Worm (Caenorhabditis elegans): ENCODE measurements around the gene T27E4.5.

T27E4.5 gene

DNA sequence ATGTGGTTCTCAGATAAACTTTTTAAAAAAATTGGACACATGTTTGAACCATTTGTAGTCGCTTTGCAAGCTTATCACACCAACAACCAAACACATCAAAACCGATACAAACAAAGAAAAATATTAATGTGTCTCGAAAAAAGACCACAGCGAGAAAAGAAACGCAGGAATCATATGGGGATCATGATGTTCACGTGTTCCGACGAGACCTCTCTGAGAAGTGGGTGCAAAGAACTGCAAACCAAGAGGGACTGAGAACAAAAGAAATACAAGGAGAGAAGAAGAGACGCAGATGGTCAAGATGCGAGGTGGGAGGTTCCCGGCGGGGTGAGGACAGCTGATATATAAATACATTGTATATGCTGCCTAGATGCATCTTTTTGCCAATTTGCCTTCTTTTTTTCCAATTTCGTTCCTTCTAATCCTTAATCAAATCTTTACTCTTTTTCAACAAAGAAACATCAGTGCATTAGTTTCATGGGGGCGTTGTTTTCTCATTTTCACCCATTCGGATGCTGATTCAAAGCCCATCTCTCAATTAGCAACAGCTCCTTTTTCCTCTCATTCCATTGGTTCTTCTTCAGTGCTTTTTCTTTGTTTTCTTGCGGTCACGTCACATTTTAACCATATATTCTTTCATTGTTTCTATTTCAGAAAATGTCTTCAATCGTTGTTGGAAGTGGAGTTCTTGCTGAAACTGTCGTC is 26.2 kb upstream of the T27E4.5 start, which contains the start of gene F21C10.10:
Gene F21C10.10, plus strand, starts transcription at position 655 of the 705 bp plus-strand sequence.
- peak; percentile 21 for TF ChIP-seq dsc-1 (tag; optimal IDR thresholded peaks at IDR 0.05)
- no peak for TF ChIP-seq ama-1 (optimal IDR thresholded peaks at IDR 0.05)
- no peak for TF ChIP-seq nhr-28 (tag; optimal IDR thresholded peaks at IDR 0.05)
- TF ChIP-seq nhr-76 (tag; optimal IDR thresholded peaks at IDR 0.05), result no peak
- peak; percentile 83 for TF ChIP-seq elt-2 (tag; optimal IDR thresholded peaks at IDR 0.05)
- TF ChIP-seq nhr-84 (tag; optimal IDR thresholded peaks at IDR 0.05), result no peak
- peak; percentile 8 for TF ChIP-seq sup-37 (GFP tag; optimal IDR thresholded peaks at IDR 0.05)
- peak in 2 of 3 experiments; percentile 9 to 31 for TF ChIP-seq ceh-82 (tag; optimal IDR thresholded peaks at IDR 0.05)
- TF ChIP-seq pax-3 (tag; optimal IDR thresholded peaks at IDR 0.05), result peak; percentile 16
- peak; percentile 70 for TF ChIP-seq nhr-47 (tag; optimal IDR thresholded peaks at IDR 0.05)
- TF ChIP-seq efl-1 (optimal IDR thresholded peaks at IDR 0.05), result peak; percentile 46 to 51
- peak; percentile 28 to 95 for TF ChIP-seq efl-1 (GFP tag; optimal IDR thresholded peaks at IDR 0.05 in 1 of 2)
- TF ChIP-seq lir-3 (tag; optimal IDR thresholded peaks at IDR 0.05; ENCODE audit: poor library complexity), result no peak
- TF ChIP-seq zag-1 (tag; optimal IDR thresholded peaks at IDR 0.05), result no peak
- TF ChIP-seq nhr-11 (tag; optimal IDR thresholded peaks at IDR 0.05), result peak; percentile 23
- TF ChIP-seq ztf-11 (tag; optimal IDR thresholded peaks at IDR 0.05), result no peak
- TF ChIP-seq skn-1 (tag; optimal IDR thresholded peaks at IDR 0.05), result peak; percentile 77
- no peak for TF ChIP-seq fkh-4 (tag; optimal IDR thresholded peaks at IDR 0.05; ENCODE audit: borderline replicate concordance)
- TF ChIP-seq unc-30 (tag; optimal IDR thresholded peaks at IDR 0.05), result no peak
- peak; percentile 94 for TF ChIP-seq lin-14 (GFP tag; optimal IDR thresholded peaks at IDR 0.05)
- peak; percentile 97 for TF ChIP-seq nhr-20 (tag; optimal IDR thresholded peaks at IDR 0.05)
- TF ChIP-seq ceh-8 (GFP tag; optimal IDR thresholded peaks at IDR 0.05), result no peak
- TF ChIP-seq mep-1 (tag; optimal IDR thresholded peaks at IDR 0.05), result peak; percentile 87
- peak; percentile 14 for TF ChIP-seq C04F5.9 (tag; optimal IDR thresholded peaks at IDR 0.05)
- TF ChIP-seq rnt-1 (tag; optimal IDR thresholded peaks at IDR 0.05), result peak; percentile 67
- no peak for TF ChIP-seq hlh-17 (GFP tag; optimal IDR thresholded peaks at IDR 0.05; ENCODE audit: borderline replicate concordance)
- TF ChIP-seq blmp-1 (tag; optimal IDR thresholded peaks at IDR 0.05), result peak; percentile 83
- no peak for TF ChIP-seq zip-4 (GFP tag; optimal IDR thresholded peaks at IDR 0.05)
- TF ChIP-seq Y116A8C.19 (tag; optimal IDR thresholded peaks at IDR 0.05; ENCODE audit: borderline replicate concordance), result no peak
- no peak for TF ChIP-seq ceh-63 (GFP tag; optimal IDR thresholded peaks at IDR 0.05)
- TF ChIP-seq efl-3 (GFP tag; optimal IDR thresholded peaks at IDR 0.05), result no peak
- TF ChIP-seq sox-4 (tag; optimal IDR thresholded peaks at IDR 0.05), result no peak
- no peak for TF ChIP-seq egl-13 (tag; optimal IDR thresholded peaks at IDR 0.05)
- no peak for TF ChIP-seq ceh-90 (tag; optimal IDR thresholded peaks at IDR 0.05)
- TF ChIP-seq snpc-4 (tag; optimal IDR thresholded peaks at IDR 0.05), result peak; percentile 67
- 0 out of 2 replicates have a peak, but pooled peaks have one; percentile 7 for TF ChIP-seq mab-9 (GFP tag; IDR thresholded peaks at IDR 0.05)
- TF ChIP-seq unc-62 (GFP tag; optimal IDR thresholded peaks at IDR 0.05), result no peak
- peak; percentile 62 for TF ChIP-seq swsn-7 (tag; optimal IDR thresholded peaks at IDR 0.05)
- no peak for TF ChIP-seq tlp-1 (tag; optimal IDR thresholded peaks at IDR 0.05)
- TF ChIP-seq nhr-237 (tag; optimal IDR thresholded peaks at IDR 0.05), result no peak
- no peak for TF ChIP-seq F16B12.6 (tag; optimal IDR thresholded peaks at IDR 0.05)
- no peak for TF ChIP-seq aly-2 (tag; optimal IDR thresholded peaks at IDR 0.05)
- TF ChIP-seq fkh-10 (GFP tag; optimal IDR thresholded peaks at IDR 0.05), result no peak
- TF ChIP-seq mef-2 (tag; optimal IDR thresholded peaks at IDR 0.05), result no peak
- no peak for TF ChIP-seq C34B4.2 (tag; optimal IDR thresholded peaks at IDR 0.05)
- TF ChIP-seq lin-35 (GFP tag; optimal IDR thresholded peaks at IDR 0.05), result peak; percentile 58 to 87
- no peak for TF ChIP-seq fkh-8 (tag; optimal IDR thresholded peaks at IDR 0.05)
- peak; percentile 59 for TF ChIP-seq lin-13 (GFP tag; optimal IDR thresholded peaks at IDR 0.05)
- no peak for TF ChIP-seq hpl-2 (GFP tag; optimal IDR thresholded peaks at IDR 0.05)
- peak; percentile 4 to 55 (median 46) for TF ChIP-seq dpl-1 (GFP tag; optimal IDR thresholded peaks at IDR 0.05)
- TF ChIP-seq aha-1 (tag; optimal IDR thresholded peaks at IDR 0.05), result no peak
- TF ChIP-seq isw-1 (GFP tag; IDR thresholded peaks at IDR 0.05), result no peak
